Fruit fly (Drosophila melanogaster): ENCODE measurements around the gene Ocho.

The Ocho gene

dm6 chr3L:15013296-15013695, 38.6 kb downstream of the Ocho start:
- no peak for TF ChIP-seq noc (tag; optimal IDR thresholded peaks at IDR 0.05)

- no peak for TF ChIP-seq noc (tag; optimal IDR thresholded peaks at IDR 0.05)
Observed at dm6 chr3L:15013957-15014692, 39.5 kb downstream of the Ocho start, which contains the start of gene Reck. Gene Reck, minus strand, starts transcription at chr3L:15014062.

- no peak for TF ChIP-seq noc (tag; optimal IDR thresholded peaks at IDR 0.05)
Observed at dm6 chr3L:15021008-15021407, 46.4 kb downstream of the Ocho start.

dm6 chr3L:15023192-15023591, 48.5 kb downstream of the Ocho start, which contains the start of gene CG32148:
Gene CG32148, plus strand, starts transcription at chr3L:15023492.
- no peak for TF ChIP-seq noc (tag; optimal IDR thresholded peaks at IDR 0.05)
